Worm (Caenorhabditis elegans) whole organism, L4 larva: ENCODE results near the gene Y37D8A.2.

Experiments
- F49E8.2 ChIP-seq: sonication (generic microtip); optimal IDR thresholded peaks from 2 replicates; lab custom pipeline; 2016; ENCODE audit warnings: missing compliant biosample characterization, mild to moderate bottlenecking, missing genetic modification characterization, borderline replicate concordance
- daf-12 ChIP-seq: fragments of 150-350 bp; optimal IDR thresholded peaks from 2 replicates; lab custom pipeline; 2014; ENCODE audit warnings: missing biosample characterization, missing genetic modification reagents, missing genetic modification characterization
- dmd-8 ChIP-seq: fragments of 200-800 bp; sonication (Bioruptor generic); IDR thresholded peaks from 2 replicates; pipeline ENCODE4 v1.3.6; 2022; ENCODE audit warnings: missing genetic modification characterization, missing compliant biosample characterization
- hlh-30 ChIP-seq: sonication (generic microtip); optimal IDR thresholded peaks from 2 replicates; lab custom pipeline; 2017; ENCODE audit warnings: antibody characterized with exemption, mild to moderate bottlenecking, missing genetic modification characterization, missing compliant biosample characterization; ENCODE audit not compliant: insufficient read depth
- madf-9 ChIP-seq: fragments of 200-800 bp; sonication (Bioruptor generic); conservative IDR thresholded peaks from 2 replicates; pipeline ENCODE4 v1.3.6; 2022; ENCODE audit warnings: missing genetic modification reagents, missing genetic modification characterization, missing compliant biosample characterization
- mep-1 ChIP-seq: fragments of 150-350 bp; sonication (generic microtip); optimal IDR thresholded peaks from 3 replicates; lab custom pipeline; 2014; ENCODE audit warnings: missing biosample characterization, missing genetic modification characterization
- nhr-76 ChIP-seq: fragments of 150-350 bp; optimal IDR thresholded peaks from 2 replicates; lab custom pipeline; 2014; ENCODE audit warnings: missing biosample characterization, missing genetic modification characterization
- unc-130 ChIP-seq: sonication (generic microtip); optimal IDR thresholded peaks from 2 replicates; lab custom pipeline; 2016; ENCODE audit warnings: missing genetic modification reagents, missing genetic modification characterization, missing compliant biosample characterization
- unc-62 ChIP-seq, 3 experiments: fragments of 150-350 bp in 1 of 3; sonication (generic microtip); optimal IDR thresholded peaks in 2 of 3; peaks in 1 of 3; 1 replicate in 1 of 3; 2 replicates in 2 of 3; lab custom pipeline; 2014 to 2017; ENCODE audit warnings: missing biosample characterization in 3 of 3, missing genetic modification characterization in 3 of 3, missing genetic modification reagents in 3 of 3, missing genotype in 1 of 3
- vab-7 ChIP-seq: fragments of 200-800 bp; sonication (Bioruptor generic); IDR thresholded peaks from 2 replicates; pipeline ENCODE4 v1.3.6; 2022; ENCODE audit warnings: missing genetic modification reagents, missing genetic modification characterization, missing compliant biosample characterization

DNA sequence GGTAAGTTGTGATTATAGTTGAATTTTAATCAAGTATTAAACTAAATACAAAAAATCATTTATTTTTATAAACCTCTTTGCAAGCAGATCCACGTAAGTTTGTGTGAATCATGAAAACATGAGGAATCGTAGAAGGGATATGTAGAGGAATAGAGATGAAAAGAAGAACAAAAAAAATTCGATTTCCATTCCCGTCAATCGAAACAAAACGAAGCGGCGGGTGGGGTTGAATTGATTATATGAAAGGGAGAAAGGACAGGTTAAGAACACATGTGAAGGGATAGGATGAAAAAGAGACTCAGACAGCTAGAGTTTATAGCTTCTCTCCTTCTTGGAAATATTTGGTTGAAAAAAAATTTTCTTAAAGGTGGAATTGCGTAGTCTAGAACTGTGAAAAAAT is 40.1 kb downstream of the Y37D8A.2 start:
- TF ChIP-seq vab-7 (GFP tag; lab: Robert Waterston, UW): no peak
- no peak for TF ChIP-seq daf-12 (tag; lab: Kevin White, UChicago)
- no peak for TF ChIP-seq unc-130 (GFP tag; lab: Kevin White, UChicago)
- no peak for TF ChIP-seq unc-62 (GFP tag; optimal IDR thresholded peaks at IDR 0.05 in 1 of 2; lab: Kevin White, UChicago)
- TF ChIP-seq unc-62 (tag; optimal IDR thresholded peaks at IDR 0.05; lab: Kevin White, UChicago): no peak
- TF ChIP-seq mep-1: no peak
- TF ChIP-seq madf-9 (GFP tag; lab: Robert Waterston, UW): no peak
- TF ChIP-seq nhr-76 (tag; lab: Kevin White, UChicago): no peak
- TF ChIP-seq dmd-8 (GFP tag; lab: Robert Waterston, UW): no peak
- peak; percentile 8 for TF ChIP-seq hlh-30
- no peak for TF ChIP-seq F49E8.2
